Worm (Caenorhabditis elegans) whole organism, L1 larva: ENCODE results near the gene C09G9.5.

ENCODE experiments used
- aly-2 ChIP-seq: fragments of 150-350 bp; optimal IDR thresholded peaks from 2 replicates; lab custom pipeline; 2014; ENCODE audit warnings: missing biosample characterization, missing genetic modification characterization
- ceh-63 ChIP-seq: fragments of 200-800 bp; sonication (Bioruptor generic); optimal IDR thresholded peaks from 2 replicates; lab custom pipeline; 2018; ENCODE audit warnings: mild to moderate bottlenecking, missing genetic modification characterization, missing compliant biosample characterization
- dpl-1 ChIP-seq, 3 experiments: fragments of 150-350 bp in 2 of 3; sonication (generic microtip) in 1 of 3; optimal IDR thresholded peaks; 2 replicates each; lab custom pipeline; 2014 to 2017; ENCODE audit warnings: missing biosample characterization in 3 of 3, missing genetic modification characterization in 3 of 3, missing genetic modification reagents in 3 of 3
- ets-5 ChIP-seq: fragments of 200-800 bp; sonication (Bioruptor generic); IDR thresholded peaks from 2 replicates; pipeline ENCODE4 v1.3.6; 2022; ENCODE audit warnings: missing genetic modification characterization, missing compliant biosample characterization
- fkh-4 ChIP-seq: sonication (generic microtip); optimal IDR thresholded peaks from 2 replicates; lab custom pipeline; 2016; ENCODE audit warnings: missing compliant biosample characterization, missing genetic modification characterization, borderline replicate concordance
- isw-1 ChIP-seq: fragments of 200-800 bp; sonication (Bioruptor generic); IDR thresholded peaks from 2 replicates; pipeline ENCODE4 v1.3.6; 2022; ENCODE audit warnings: missing genetic modification characterization, missing compliant biosample characterization
- jun-1 ChIP-seq: fragments of 150-350 bp; optimal IDR thresholded peaks from 2 replicates; lab custom pipeline; 2014; ENCODE audit warnings: missing biosample characterization, missing genetic modification reagents, missing genetic modification characterization
- lin-39 ChIP-seq: fragments of 150-350 bp; optimal IDR thresholded peaks from 2 replicates; lab custom pipeline; 2014; ENCODE audit warnings: missing biosample characterization, missing genetic modification reagents, missing genetic modification characterization
- nhr-237 ChIP-seq: fragments of 150-350 bp; optimal IDR thresholded peaks from 2 replicates; lab custom pipeline; 2014; ENCODE audit warnings: missing biosample characterization, missing genetic modification characterization
- nhr-28 ChIP-seq: fragments of 150-350 bp; optimal IDR thresholded peaks from 2 replicates; lab custom pipeline; 2014; ENCODE audit warnings: missing biosample characterization, missing genetic modification characterization
- nhr-76 ChIP-seq: sonication (generic microtip); optimal IDR thresholded peaks from 2 replicates; lab custom pipeline; 2017; ENCODE audit warnings: missing biosample characterization, missing genetic modification characterization
- skn-1 ChIP-seq: fragments of 150-350 bp; optimal IDR thresholded peaks from 2 replicates; lab custom pipeline; 2014; ENCODE audit warnings: missing biosample characterization, missing genetic modification characterization
- zip-4 ChIP-seq: fragments of 200-800 bp; sonication (Bioruptor generic); optimal IDR thresholded peaks from 2 replicates; lab custom pipeline; 2018; ENCODE audit warnings: mild to moderate bottlenecking, missing genetic modification characterization, moderate library complexity, missing compliant biosample characterization

ce11 chrIV:8848983-8849382 lies 37.3 kb upstream of the C09G9.5 start:
- TF ChIP-seq skn-1 (tag; lab: Kevin White, UChicago) (no peak), lin-39 (no peak), zip-4 (no peak), dpl-1 (GFP tag; optimal IDR thresholded peaks at IDR 0.05; lab: Kevin White, UChicago) (no peak), aly-2 (tag; lab: Kevin White, UChicago) (no peak), nhr-28 (tag; lab: Kevin White, UChicago) (no peak), ets-5 (no peak), jun-1 (tag; lab: Kevin White, UChicago) (no peak), fkh-4 (tag; lab: Kevin White, UChicago) (no peak), nhr-237 (tag; lab: Kevin White, UChicago) (no peak), ceh-63 (GFP tag; lab: Kevin White, UChicago) (no peak), nhr-76 (tag; lab: Kevin White, UChicago) (no peak), isw-1 (GFP tag; lab: Robert Waterston, UW) (no peak)
